Worm (Caenorhabditis elegans) whole organism, L2 larva: ENCODE data around the gene F08D12.7.

Experiments
- F13H6.1 ChIP-seq: sonication (generic microtip); optimal IDR thresholded peaks from 2 replicates; lab custom pipeline; 2016; ENCODE audit warnings: missing genetic modification characterization, missing compliant biosample characterization
- ZK546.5 ChIP-seq: sonication (generic microtip); optimal IDR thresholded peaks from 2 replicates; lab custom pipeline; 2017; ENCODE audit warnings: missing biosample characterization, missing genetic modification characterization
- aly-2 ChIP-seq: fragments of 150-350 bp; optimal IDR thresholded peaks from 2 replicates; lab custom pipeline; 2014; ENCODE audit warnings: missing biosample characterization, missing genetic modification characterization
- ceh-16 ChIP-seq: fragments of 150-350 bp; optimal IDR thresholded peaks from 2 replicates; lab custom pipeline; 2014; ENCODE audit warnings: missing biosample characterization, missing genetic modification characterization
- egl-27 ChIP-seq: sonication (generic microtip); optimal IDR thresholded peaks from 3 replicates; lab custom pipeline; 2017; ENCODE audit warnings: missing biosample characterization, missing genetic modification reagents, missing genetic modification characterization
- elt-1 ChIP-seq: fragments of 150-350 bp; optimal IDR thresholded peaks from 2 replicates; lab custom pipeline; 2014; ENCODE audit warnings: missing biosample characterization, missing genetic modification characterization
- nhr-12 ChIP-seq: fragments of 150-350 bp; optimal IDR thresholded peaks from 2 replicates; lab custom pipeline; 2014; ENCODE audit warnings: missing biosample characterization, missing genetic modification characterization
- nhr-237 ChIP-seq: fragments of 150-350 bp; optimal IDR thresholded peaks from 2 replicates; lab custom pipeline; 2014; ENCODE audit warnings: missing biosample characterization, missing genetic modification characterization
- unc-39 ChIP-seq: fragments of 150-350 bp; optimal IDR thresholded peaks from 2 replicates; lab custom pipeline; 2014; ENCODE audit warnings: missing biosample characterization, missing genetic modification characterization
- unc-62 ChIP-seq: fragments of 150-350 bp; optimal IDR thresholded peaks from 2 replicates; lab custom pipeline; 2014; ENCODE audit warnings: missing biosample characterization, missing genetic modification reagents, missing genetic modification characterization
- zag-1 ChIP-seq: fragments of 150-350 bp; optimal IDR thresholded peaks from 2 replicates; lab custom pipeline; 2014; ENCODE audit warnings: missing biosample characterization, missing genetic modification characterization
- ztf-11 ChIP-seq: sonication (generic microtip); optimal IDR thresholded peaks from 2 replicates; lab custom pipeline; 2017; ENCODE audit warnings: missing biosample characterization, missing genetic modification characterization

DNA sequence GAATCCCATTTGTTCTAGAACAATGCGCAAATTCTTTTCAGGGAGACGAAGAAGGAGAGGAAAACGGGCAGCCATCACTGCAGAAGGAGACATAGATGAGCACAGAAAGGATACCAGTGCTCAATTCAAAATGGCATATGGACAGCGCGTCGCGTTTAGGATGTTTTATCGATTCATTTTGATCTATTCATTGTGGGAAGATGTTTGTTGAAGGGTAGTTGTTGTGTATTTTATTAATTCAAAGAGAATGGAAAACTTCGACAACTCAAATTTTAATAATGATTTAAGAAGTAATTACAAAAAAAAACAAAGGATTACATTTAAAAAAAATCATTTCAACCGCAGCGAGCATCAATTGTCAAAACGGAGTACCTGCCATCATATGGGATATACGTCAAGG lies 3.2 kb upstream of the F08D12.7 start, which contains the start of gene sdz-10:
- TF ChIP-seq nhr-12: no peak
- no peak for TF ChIP-seq ceh-16 (tag; lab: Kevin White, UChicago)
- TF ChIP-seq egl-27 (tag; lab: Kevin White, UChicago): no peak
- TF ChIP-seq elt-1 (tag; lab: Kevin White, UChicago): no peak
- no peak for TF ChIP-seq ZK546.5 (tag; lab: Kevin White, UChicago)
- TF ChIP-seq aly-2 (tag; lab: Kevin White, UChicago): no peak
- TF ChIP-seq zag-1 (tag; lab: Kevin White, UChicago): no peak
- TF ChIP-seq ztf-11 (tag; lab: Kevin White, UChicago): no peak
- TF ChIP-seq unc-39 (tag; lab: Kevin White, UChicago): no peak
- TF ChIP-seq nhr-237 (tag; lab: Kevin White, UChicago): no peak
- no peak for TF ChIP-seq unc-62 (GFP tag; lab: Kevin White, UChicago)
- no peak for TF ChIP-seq F13H6.1
